Fruit fly (Drosophila melanogaster) whole organism, embryonic: ENCODE measurements around the gene CG42271.

Experiments
- Antp ChIP-seq: fragments of 200-800 bp; sonication (Bioruptor generic); optimal IDR thresholded peaks from 3 replicates; lab custom pipeline; 2016; ENCODE audit warnings: missing biosample characterization, missing genetic modification characterization
- Asciz ChIP-seq: fragments of 200-800 bp; sonication (Bioruptor generic); optimal IDR thresholded peaks from 2 replicates; lab custom pipeline; 2017; ENCODE audit warnings: missing biosample characterization, mild to moderate bottlenecking, missing genetic modification characterization, missing genetic modification reagents
- CG12236 ChIP-seq: fragments of 200-800 bp; sonication (Bioruptor generic); optimal IDR thresholded peaks from 2 replicates; lab custom pipeline; 2016; ENCODE audit warnings: missing biosample characterization, missing genetic modification characterization
- CG12391 ChIP-seq: fragments of 200-800 bp; sonication (Bioruptor generic); optimal IDR thresholded peaks from 3 replicates; lab custom pipeline; 2018; ENCODE audit warnings: missing biosample characterization, mild to moderate bottlenecking, missing genetic modification characterization, moderate library complexity
- CG13123 ChIP-seq: fragments of 200-800 bp; sonication (Bioruptor generic); optimal IDR thresholded peaks from 2 replicates; lab custom pipeline; 2016; ENCODE audit warnings: missing biosample characterization, missing genetic modification characterization
- CG13287 ChIP-seq: fragments of 200-800 bp; sonication (Bioruptor generic); IDR thresholded peaks from 2 replicates; pipeline ENCODE4 v1.3.6; 2022; ENCODE audit warnings: missing biosample characterization, missing genetic modification characterization; ENCODE audit not compliant: partially characterized antibody
- CG17568 ChIP-seq: fragments of 200-800 bp; sonication (Bioruptor generic); optimal IDR thresholded peaks from 2 replicates; lab custom pipeline; 2018; ENCODE audit warnings: missing biosample characterization, mild to moderate bottlenecking, missing genetic modification characterization, moderate library complexity
- CG2678 ChIP-seq: fragments of 200-800 bp; sonication (Bioruptor generic); optimal IDR thresholded peaks from 3 replicates; lab custom pipeline; 2019; ENCODE audit warnings: missing biosample characterization, mild to moderate bottlenecking, missing genetic modification characterization, moderate library complexity
- CG30431 ChIP-seq: fragments of 200-800 bp; sonication (Bioruptor generic); optimal IDR thresholded peaks from 2 replicates; lab custom pipeline; 2017; ENCODE audit warnings: missing biosample characterization, missing genetic modification characterization
- CG3163 ChIP-seq: fragments of 200-800 bp; sonication (Bioruptor generic); optimal IDR thresholded peaks from 3 replicates; lab custom pipeline; 2016; ENCODE audit warnings: missing biosample characterization, missing genetic modification characterization
- CG32767 ChIP-seq: fragments of 200-800 bp; sonication (Bioruptor generic); IDR thresholded peaks from 2 replicates; pipeline ENCODE4 v1.3.6; 2022; ENCODE audit warnings: missing biosample characterization, missing genetic modification characterization
- CG33213 ChIP-seq: fragments of 200-800 bp; sonication (Bioruptor generic); optimal IDR thresholded peaks from 3 replicates; lab custom pipeline; 2016; ENCODE audit warnings: missing biosample characterization, missing genetic modification characterization
- CG34422 ChIP-seq: fragments of 200-800 bp; sonication (Bioruptor generic); IDR thresholded peaks from 3 replicates; pipeline ENCODE4 v1.3.6; 2022; ENCODE audit warnings: missing biosample characterization, missing genetic modification characterization
- CG6813 ChIP-seq: fragments of 200-800 bp; sonication (Bioruptor generic); optimal IDR thresholded peaks from 2 replicates; lab custom pipeline; 2017; ENCODE audit warnings: missing biosample characterization, missing genetic modification characterization, mild to moderate bottlenecking, moderate library complexity, missing genetic modification reagents
- CG7357 ChIP-seq: fragments of 200-800 bp; sonication (Bioruptor generic); IDR thresholded peaks from 3 replicates; pipeline ENCODE4 v1.3.6; 2022; ENCODE audit warnings: missing biosample characterization, missing genetic modification characterization
- CG8359 ChIP-seq: fragments of 200-800 bp; sonication (Bioruptor generic); optimal IDR thresholded peaks from 2 replicates; lab custom pipeline; 2017; ENCODE audit warnings: missing biosample characterization, mild to moderate bottlenecking, missing genetic modification characterization, borderline replicate concordance
- D19B ChIP-seq: fragments of 200-800 bp; sonication (Bioruptor generic); optimal IDR thresholded peaks from 2 replicates; lab custom pipeline; 2017; ENCODE audit warnings: missing biosample characterization, mild to moderate bottlenecking, missing genetic modification characterization
- Dek ChIP-seq: fragments of 200-800 bp; sonication (Bioruptor generic); optimal IDR thresholded peaks from 3 replicates; lab custom pipeline; 2019; ENCODE audit warnings: missing biosample characterization, mild to moderate bottlenecking, missing genetic modification characterization, moderate library complexity
- Dll ChIP-seq: fragments of 200-800 bp; sonication (Bioruptor generic); IDR thresholded peaks from 4 replicates; pipeline ENCODE4 v1.3.6; 2022; ENCODE audit warnings: missing biosample characterization, missing genetic modification characterization; ENCODE audit not compliant: partially characterized antibody
- Doc2 ChIP-seq: fragments of 200-800 bp; sonication (Bioruptor generic); IDR thresholded peaks from 2 replicates; pipeline ENCODE4 v1.3.6; 2022; ENCODE audit warnings: missing biosample characterization, missing genetic modification characterization
- Doc3 ChIP-seq: fragments of 200-800 bp; sonication (Bioruptor generic); IDR thresholded peaks from 3 replicates; pipeline ENCODE4 v1.3.6; 2022; ENCODE audit warnings: missing biosample characterization, missing genetic modification characterization; ENCODE audit not compliant: partially characterized antibody
- GATAe ChIP-seq: fragments of 200-800 bp; sonication (Bioruptor generic); conservative IDR thresholded peaks from 2 replicates; pipeline ENCODE4 v1.3.6; 2022; ENCODE audit warnings: missing biosample characterization, missing genetic modification characterization
- HLH4C ChIP-seq: fragments of 200-800 bp; sonication (Bioruptor generic); IDR thresholded peaks from 3 replicates; pipeline ENCODE4 v1.3.6; 2022; ENCODE audit warnings: missing biosample characterization, missing genetic modification characterization; ENCODE audit not compliant: partially characterized antibody
- Hr51 ChIP-seq, 2 experiments: fragments of 200-800 bp; sonication (Bioruptor generic); optimal IDR thresholded peaks; 2 replicates in 1 of 2; 3 replicates in 1 of 2; lab custom pipeline; 2016 to 2018; ENCODE audit warnings: missing biosample characterization in 2 of 2, missing genetic modification characterization in 2 of 2, mild to moderate bottlenecking in 1 of 2, moderate library complexity in 1 of 2
- MBD-R2 ChIP-seq: fragments of 200-800 bp; sonication (Bioruptor generic); IDR thresholded peaks from 2 replicates; pipeline ENCODE4 v1.3.6; 2022; ENCODE audit warnings: missing biosample characterization, missing genetic modification characterization
- NC2β ChIP-seq: fragments of 200-800 bp; sonication (Bioruptor generic); optimal IDR thresholded peaks from 2 replicates; lab custom pipeline; 2016; ENCODE audit warnings: missing biosample characterization, missing genetic modification characterization
- NK7.1 ChIP-seq: fragments of 200-800 bp; sonication (Bioruptor generic); optimal IDR thresholded peaks from 3 replicates; lab custom pipeline; 2016; ENCODE audit warnings: missing biosample characterization, missing genetic modification characterization
- Rx ChIP-seq: fragments of 200-800 bp; sonication (Bioruptor generic); IDR thresholded peaks from 2 replicates; pipeline ENCODE4 v1.3.6; 2022; ENCODE audit warnings: missing biosample characterization, missing genetic modification characterization
- Tbp ChIP-seq: fragments of >200 bp; optimal IDR thresholded peaks from 2 replicates; lab custom pipeline; 2018; ENCODE audit warnings: missing biosample characterization, missing genetic modification characterization
- aop ChIP-seq: fragments of 200-800 bp; sonication (Bioruptor generic); IDR thresholded peaks from 2 replicates; pipeline ENCODE4 v1.3.6; 2022; ENCODE audit warnings: missing biosample characterization, missing genetic modification characterization
- bowl ChIP-seq: fragments of 200-800 bp; sonication (Bioruptor generic); IDR thresholded peaks from 2 replicates; pipeline ENCODE4 v1.3.6; 2022; ENCODE audit warnings: missing biosample characterization, missing genetic modification characterization
- br ChIP-seq: fragments of >200 bp; optimal IDR thresholded peaks from 2 replicates; lab custom pipeline; 2017
- cato ChIP-seq: fragments of 200-800 bp; sonication (Bioruptor generic); optimal IDR thresholded peaks from 2 replicates; lab custom pipeline; 2016; ENCODE audit warnings: missing biosample characterization, missing genetic modification characterization, borderline replicate concordance
- dysf ChIP-seq: fragments of 200-800 bp; sonication (Bioruptor generic); IDR thresholded peaks from 3 replicates; pipeline ENCODE4 v1.3.6; 2022; ENCODE audit warnings: missing biosample characterization, missing genetic modification characterization
- esg ChIP-seq: fragments of 200-800 bp; sonication (Bioruptor generic); conservative IDR thresholded peaks from 2 replicates; pipeline ENCODE4 v1.3.6; 2022; ENCODE audit warnings: missing biosample characterization, missing genetic modification characterization
- ewg ChIP-seq: fragments of 200-800 bp; sonication (Bioruptor generic); optimal IDR thresholded peaks from 3 replicates; lab custom pipeline; 2017; ENCODE audit warnings: mild to moderate bottlenecking, missing biosample characterization, missing genetic modification reagents, missing genetic modification characterization
- gce ChIP-seq: fragments of 200-800 bp; sonication (Bioruptor generic); IDR thresholded peaks from 3 replicates; pipeline ENCODE4 v1.3.6; 2022; ENCODE audit warnings: missing biosample characterization, missing genetic modification characterization
- gcm ChIP-seq: fragments of 200-800 bp; sonication (Bioruptor generic); optimal IDR thresholded peaks from 2 replicates; lab custom pipeline; 2019; ENCODE audit warnings: missing biosample characterization, mild to moderate bottlenecking, missing genetic modification characterization, moderate library complexity
- jing ChIP-seq: fragments of 200-800 bp; sonication (Bioruptor generic); optimal IDR thresholded peaks from 2 replicates; lab custom pipeline; 2018; ENCODE audit warnings: missing biosample characterization, mild to moderate bottlenecking, missing genetic modification characterization
- klu ChIP-seq: fragments of 200-800 bp; sonication (Bioruptor generic); IDR thresholded peaks from 2 replicates; pipeline ENCODE4 v1.3.6; 2022; ENCODE audit warnings: missing biosample characterization, missing genetic modification characterization
- mirr ChIP-seq: fragments of 200-800 bp; sonication (Bioruptor generic); optimal IDR thresholded peaks from 3 replicates; lab custom pipeline; 2018; ENCODE audit warnings: missing biosample characterization, mild to moderate bottlenecking, missing genetic modification characterization
- prd ChIP-seq, 3 experiments: fragments of >200 bp in 2 of 3; fragments of 200-800 bp in 1 of 3; sonication (Bioruptor generic) in 1 of 3; optimal IDR thresholded peaks in 2 of 3; IDR thresholded peaks in 1 of 3; 2 replicates in 2 of 3; 3 replicates in 1 of 3; pipeline versions ENCODE4 v1.3.6 to Lab custom; 2017 to 2022; ENCODE audit warnings: missing biosample characterization in 1 of 3, missing genetic modification characterization in 1 of 3
- ro ChIP-seq: fragments of 200-800 bp; sonication (Bioruptor generic); IDR thresholded peaks from 2 replicates; pipeline ENCODE4 v1.3.6; 2022; ENCODE audit warnings: missing biosample characterization, missing genetic modification characterization
- salm ChIP-seq: fragments of 200-800 bp; sonication (Bioruptor generic); optimal IDR thresholded peaks from 2 replicates; lab custom pipeline; 2018; ENCODE audit warnings: missing biosample characterization, mild to moderate bottlenecking, missing genetic modification characterization
- sna ChIP-seq: fragments of 200-800 bp; sonication (Bioruptor generic); IDR thresholded peaks from 2 replicates; pipeline ENCODE4 v1.3.6; 2022; ENCODE audit warnings: missing biosample characterization, missing genetic modification characterization; ENCODE audit not compliant: partially characterized antibody
- sug ChIP-seq: fragments of 200-800 bp; optimal IDR thresholded peaks from 2 replicates; lab custom pipeline; 2019; ENCODE audit warnings: missing biosample characterization, mild to moderate bottlenecking, missing genetic modification characterization, moderate library complexity
- tna ChIP-seq: fragments of 200-800 bp; sonication (Bioruptor generic); IDR thresholded peaks from 2 replicates; pipeline ENCODE4 v1.3.6; 2022; ENCODE audit warnings: missing biosample characterization, missing genetic modification characterization; ENCODE audit not compliant: partially characterized antibody
- vvl ChIP-seq: fragments of 200-800 bp; sonication (Bioruptor generic); IDR thresholded peaks from 2 replicates; pipeline ENCODE4 v1.3.6; 2022; ENCODE audit warnings: missing biosample characterization, missing genetic modification characterization
- zf30C ChIP-seq: fragments of 200-800 bp; sonication (Bioruptor generic); optimal IDR thresholded peaks from 3 replicates; lab custom pipeline; 2018; ENCODE audit warnings: missing biosample characterization, mild to moderate bottlenecking, missing genetic modification characterization

Gene CG42271

dm6 chrX:14218045-14218483, 15.8 kb downstream of the CG42271 start (continued):
- TF ChIP-seq CG32767 (GFP tag; lab: Robert Waterston, UW) (peak; percentile 88), Tbp (no peak), CG13123 (peak; percentile 64), br (lab: Kevin White, UChicago) (no peak), klu (GFP tag; lab: Robert Waterston, UW) (peak; percentile 66; the same call in 1 of the 2 replicates), tna (GFP tag; lab: Robert Waterston, UW) (no peak), Doc2 (GFP tag; lab: Robert Waterston, UW) (peak; percentile 54; the same call in 1 of the 2 replicates), CG12391 (tag; lab: Kevin White, UChicago) (peak; percentile 91), CG3163 (GFP tag; lab: Kevin White, UChicago) (no peak), Rx (peak; percentile 61; the same call in 1 of the 2 replicates), jing (GFP tag; lab: Kevin White, UChicago) (peak; percentile 57), NK7.1 (GFP tag; lab: Kevin White, UChicago) (peak; percentile 15), ro (GFP tag; lab: Robert Waterston, UW) (peak; percentile 66; the same call in 1 of the 2 replicates), Dll (GFP tag; lab: Robert Waterston, UW) (no peak), CG2678 (tag; lab: Kevin White, UChicago) (peak; percentile 92), CG12236 (GFP tag; lab: Kevin White, UChicago) (peak; percentile 27), CG13287 (GFP tag; lab: Robert Waterston, UW) (no peak), sug (tag; lab: Kevin White, UChicago) (peak; percentile 55), HLH4C (GFP tag; lab: Robert Waterston, UW) (no peak), Dek (tag; lab: Kevin White, UChicago) (peak; percentile 87), bowl (GFP tag; lab: Robert Waterston, UW) (peak; percentile 61; the same call in 1 of the 2 replicates), mirr (no peak), aop (GFP tag; lab: Robert Waterston, UW) (no peak), Hr51 (GFP tag; optimal IDR thresholded peaks at IDR 0.05; lab: Kevin White, UChicago) (peak; percentile 72 to 94), MBD-R2 (GFP tag; lab: Robert Waterston, UW) (peak; percentile 61; the same call in 1 of the 2 replicates), D19B (GFP tag; lab: Kevin White, UChicago) (peak; percentile 74), CG8359 (GFP tag; lab: Kevin White, UChicago) (peak; percentile 74), cato (GFP tag; lab: Kevin White, UChicago) (peak; percentile 55), gce (GFP tag; lab: Robert Waterston, UW) (peak; percentile 69; the same call in 1 of the 3 replicates), GATAe (GFP tag; lab: Robert Waterston, UW) (no peak), NC2β (GFP tag; lab: Kevin White, UChicago) (peak; percentile 71), CG6813 (peak; percentile 83), sna (no peak), zf30C (GFP tag; lab: Kevin White, UChicago) (peak; percentile 73), CG17568 (GFP tag; lab: Kevin White, UChicago) (peak; percentile 69), vvl (GFP tag; lab: Robert Waterston, UW) (peak; percentile 94), esg (GFP tag; lab: Robert Waterston, UW) (peak; percentile 78), ewg (GFP tag; lab: Kevin White, UChicago) (peak; percentile 67), salm (tag; lab: Kevin White, UChicago) (peak; percentile 86), CG33213 (GFP tag; lab: Kevin White, UChicago) (peak; percentile 13), Antp (peak; percentile 29), CG34422 (GFP tag; lab: Robert Waterston, UW) (peak; percentile 88), dysf (GFP tag; lab: Robert Waterston, UW) (peak; percentile 93), Asciz (peak; percentile 87), gcm (GFP tag; lab: Kevin White, UChicago) (peak; percentile 86), Doc3 (GFP tag; lab: Robert Waterston, UW) (no peak), CG7357 (GFP tag; lab: Robert Waterston, UW) (peak; percentile 72; the same call in 2 of the 3 replicates), prd (optimal IDR thresholded peaks at IDR 0.05; lab: Kevin White, UChicago) (no peak), prd (GFP tag; IDR thresholded peaks at IDR 0.05; lab: Robert Waterston, UW) (peak; percentile 93), CG30431 (GFP tag; lab: Kevin White, UChicago) (peak; percentile 70)
